Worm (Caenorhabditis elegans) whole organism, L4 larva: Measurements from ENCODE around the gene tra-1.

Experiments
- D1046.2 ChIP-seq: fragments of 200-800 bp; sonication (Bioruptor generic); IDR thresholded peaks from 2 replicates; pipeline ENCODE4 v1.3.6; 2022; ENCODE audit warnings: missing genetic modification characterization, missing compliant biosample characterization
- F37D6.2 ChIP-seq: sonication (generic microtip); optimal IDR thresholded peaks from 2 replicates; lab custom pipeline; 2016; ENCODE audit warnings: mild to moderate bottlenecking, missing genetic modification characterization, missing compliant biosample characterization
- Y48G9A.11 ChIP-seq: fragments of 200-800 bp; sonication (Bioruptor generic); IDR thresholded peaks from 2 replicates; pipeline ENCODE4 v1.3.6; 2022; ENCODE audit warnings: missing genetic modification reagents, missing genetic modification characterization, missing compliant biosample characterization
- Y5F2A.4 ChIP-seq: fragments of 200-800 bp; sonication (Bioruptor generic); optimal IDR thresholded peaks from 2 replicates; lab custom pipeline; 2018; ENCODE audit warnings: mild to moderate bottlenecking, missing genetic modification characterization, missing compliant biosample characterization
- aha-1 ChIP-seq: fragments of 150-350 bp; peaks from one replicate; lab custom pipeline; 2014; ENCODE audit warnings: missing biosample characterization, missing genetic modification characterization
- ama-1 ChIP-seq: fragments of 150-350 bp; optimal IDR thresholded peaks from 2 replicates; lab custom pipeline; 2014; ENCODE audit warnings: inconsistent platforms, mixed read lengths
- arid-1 ChIP-seq: fragments of 200-800 bp; sonication (Bioruptor generic); conservative IDR thresholded peaks from 2 replicates; pipeline ENCODE4 v1.3.6; 2022; ENCODE audit warnings: missing genetic modification reagents, missing genetic modification characterization, missing compliant biosample characterization
- attf-4 ChIP-seq: sonication (generic microtip); optimal IDR thresholded peaks from 3 replicates; lab custom pipeline; 2017; ENCODE audit warnings: missing biosample characterization, missing genetic modification characterization
- ceh-28 ChIP-seq: fragments of 150-350 bp; optimal IDR thresholded peaks from 2 replicates; lab custom pipeline; 2014; ENCODE audit warnings: missing biosample characterization, missing genetic modification reagents, missing genetic modification characterization
- ctbp-1 ChIP-seq: fragments of 200-800 bp; sonication (Bioruptor generic); IDR thresholded peaks from 2 replicates; pipeline ENCODE4 v1.3.6; 2022; ENCODE audit warnings: missing genetic modification reagents, missing genetic modification characterization, missing compliant biosample characterization
- daf-12 ChIP-seq: fragments of 150-350 bp; optimal IDR thresholded peaks from 2 replicates; lab custom pipeline; 2014; ENCODE audit warnings: missing biosample characterization, missing genetic modification reagents, missing genetic modification characterization
- daf-19 ChIP-seq: fragments of 200-800 bp; sonication (Bioruptor generic); conservative IDR thresholded peaks from 2 replicates; pipeline ENCODE4 v1.3.6; 2022; ENCODE audit warnings: missing genetic modification characterization, missing compliant biosample characterization
- dmd-6 ChIP-seq: fragments of 200-800 bp; sonication (Bioruptor generic); IDR thresholded peaks from 2 replicates; pipeline ENCODE4 v1.3.6; 2022; ENCODE audit warnings: missing genetic modification reagents, missing genetic modification characterization, missing compliant biosample characterization
- dmd-9 ChIP-seq: fragments of 200-800 bp; sonication (Bioruptor generic); IDR thresholded peaks from 2 replicates; pipeline ENCODE4 v1.3.6; 2022; ENCODE audit warnings: missing genetic modification reagents, missing genetic modification characterization, missing compliant biosample characterization
- duxl-1 ChIP-seq: sonication (generic microtip); optimal IDR thresholded peaks from 2 replicates; lab custom pipeline; 2016; ENCODE audit warnings: mild to moderate bottlenecking, missing genetic modification characterization, moderate library complexity, missing compliant biosample characterization; ENCODE audit not compliant: poor library complexity
- dve-1 ChIP-seq: sonication (generic microtip); optimal IDR thresholded peaks from 2 replicates; lab custom pipeline; 2017; ENCODE audit warnings: antibody characterized with exemption, mild to moderate bottlenecking, missing genetic modification characterization, missing compliant biosample characterization; ENCODE audit not compliant: insufficient read depth
- hif-1 ChIP-seq, 2 experiments: sonication (generic microtip); optimal IDR thresholded peaks; 2 replicates each; lab custom pipeline; 2016 to 2017; ENCODE audit warnings: missing compliant biosample characterization in 2 of 2, missing genetic modification characterization in 2 of 2, missing genetic modification reagents in 2 of 2, missing genotype in 2 of 2, mild to moderate bottlenecking in 1 of 2
- hlh-30 ChIP-seq: sonication (generic microtip); optimal IDR thresholded peaks from 2 replicates; lab custom pipeline; 2017; ENCODE audit warnings: antibody characterized with exemption, mild to moderate bottlenecking, missing genetic modification characterization, missing compliant biosample characterization; ENCODE audit not compliant: insufficient read depth
- hmg-1.1 ChIP-seq: fragments of 200-800 bp; sonication (Bioruptor generic); IDR thresholded peaks from 2 replicates; pipeline ENCODE4 v1.3.6; 2022; ENCODE audit warnings: missing genetic modification reagents, missing genetic modification characterization, missing compliant biosample characterization
- jun-1 ChIP-seq: fragments of 150-350 bp; optimal IDR thresholded peaks from 2 replicates; lab custom pipeline; 2014; ENCODE audit warnings: missing biosample characterization, missing genetic modification reagents, missing genetic modification characterization
- lim-7 ChIP-seq: fragments of 200-800 bp; sonication (Bioruptor generic); IDR thresholded peaks from 2 replicates; pipeline ENCODE4 v1.3.6; 2022; ENCODE audit warnings: missing genetic modification characterization, missing compliant biosample characterization
- lin-13 ChIP-seq: fragments of 150-350 bp; optimal IDR thresholded peaks from 2 replicates; lab custom pipeline; 2014; ENCODE audit warnings: missing biosample characterization, missing genetic modification reagents, missing genetic modification characterization
- lin-15B ChIP-seq: fragments of 150-350 bp; sonication (generic microtip); optimal IDR thresholded peaks from 3 replicates; lab custom pipeline; 2014; ENCODE audit warnings: missing biosample characterization, missing genetic modification characterization
- lin-29 ChIP-seq: fragments of 200-800 bp; sonication (Bioruptor generic); IDR thresholded peaks from 2 replicates; pipeline ENCODE4 v1.3.6; 2022; ENCODE audit warnings: missing genetic modification reagents, missing genetic modification characterization, missing compliant biosample characterization
- lin-38 ChIP-seq: fragments of 200-800 bp; sonication (Bioruptor generic); IDR thresholded peaks from 2 replicates; pipeline ENCODE4 v1.3.6; 2022; ENCODE audit warnings: missing genetic modification reagents, missing genetic modification characterization, missing compliant biosample characterization
- lsy-2 ChIP-seq, 2 experiments: fragments of 150-350 bp in 1 of 2; sonication (generic microtip) in 1 of 2; optimal IDR thresholded peaks; 2 replicates each; lab custom pipeline; 2014 to 2017; ENCODE audit warnings: missing biosample characterization in 2 of 2, missing genetic modification characterization in 2 of 2
- madf-9 ChIP-seq: fragments of 200-800 bp; sonication (Bioruptor generic); conservative IDR thresholded peaks from 2 replicates; pipeline ENCODE4 v1.3.6; 2022; ENCODE audit warnings: missing genetic modification reagents, missing genetic modification characterization, missing compliant biosample characterization
- mdt-29 ChIP-seq: fragments of 200-800 bp; sonication (Bioruptor generic); IDR thresholded peaks from 2 replicates; pipeline ENCODE4 v1.3.6; 2022; ENCODE audit warnings: missing genetic modification reagents, missing genetic modification characterization, missing compliant biosample characterization
- mes-2 ChIP-seq: sonication (generic microtip); optimal IDR thresholded peaks from 2 replicates; lab custom pipeline; 2016; ENCODE audit warnings: missing genotype, mild to moderate bottlenecking, missing genetic modification characterization, missing compliant biosample characterization; ENCODE audit not compliant: poor library complexity, severe bottlenecking
- nhr-102 ChIP-seq: sonication (generic microtip); optimal IDR thresholded peaks from 2 replicates; lab custom pipeline; 2016; ENCODE audit warnings: mild to moderate bottlenecking, missing genetic modification characterization, moderate library complexity, missing compliant biosample characterization
- nhr-11 ChIP-seq: fragments of 150-350 bp; optimal IDR thresholded peaks from 2 replicates; lab custom pipeline; 2014; ENCODE audit warnings: missing biosample characterization, missing genetic modification characterization
- nhr-41 ChIP-seq: fragments of 200-800 bp; sonication (Bioruptor generic); IDR thresholded peaks from 2 replicates; pipeline ENCODE4 v1.3.6; 2022; ENCODE audit warnings: missing genetic modification reagents, missing genetic modification characterization, missing compliant biosample characterization
- pha-4 ChIP-seq, 2 experiments: fragments of 150-350 bp in 1 of 2; fragments of 200-800 bp in 1 of 2; sonication (Bioruptor generic) in 1 of 2; IDR thresholded peaks in 1 of 2; optimal IDR thresholded peaks in 1 of 2; 2 replicates each; pipeline versions ENCODE4 v1.3.6 to Lab custom; 2014 to 2022; ENCODE audit warnings: missing genetic modification characterization in 2 of 2, missing genetic modification reagents in 2 of 2, missing biosample characterization in 1 of 2, missing compliant biosample characterization in 1 of 2
- rbr-2 ChIP-seq: sonication (generic microtip); optimal IDR thresholded peaks from 2 replicates; lab custom pipeline; 2016; ENCODE audit warnings: missing genotype, missing genetic modification characterization, missing compliant biosample characterization
- saeg-2 ChIP-seq: fragments of 200-800 bp; sonication (Bioruptor generic); IDR thresholded peaks from 2 replicates; pipeline ENCODE4 v1.3.6; 2022; ENCODE audit warnings: missing genetic modification reagents, missing genetic modification characterization, missing compliant biosample characterization
- set-16 ChIP-seq: fragments of 200-800 bp; sonication (Bioruptor generic); IDR thresholded peaks from 2 replicates; pipeline ENCODE4 v1.3.6; 2022; ENCODE audit warnings: missing genetic modification reagents, missing genetic modification characterization, missing compliant biosample characterization
- tra-1 ChIP-seq: fragments of 200-800 bp; sonication (Bioruptor generic); IDR thresholded peaks from 2 replicates; pipeline ENCODE4 v1.3.6; 2022; ENCODE audit warnings: missing genetic modification reagents, missing genetic modification characterization, missing compliant biosample characterization
- ztf-7 ChIP-seq: fragments of 150-350 bp; optimal IDR thresholded peaks from 2 replicates; lab custom pipeline; 2014; ENCODE audit warnings: missing biosample characterization, missing genetic modification characterization

Gene tra-1

ce11 chrIII:11175642-11176217, 19.3 kb downstream of the tra-1 start (continued):
- TF ChIP-seq madf-9 (GFP tag; lab: Robert Waterston, UW) (no peak), arid-1 (GFP tag; lab: Robert Waterston, UW) (no peak), hif-1 (tag; optimal IDR thresholded peaks at IDR 0.05; lab: Kevin White, UChicago) (no peak)
- TF ChIP-seq, all 104 proteins: peak for 8

ce11 chrIII:11172232-11172713, 22.7 kb downstream of the tra-1 start:
- TF ChIP-seq dve-1 (tag; lab: Kevin White, UChicago) (no peak), ceh-28 (peak; percentile 75)
- TF ChIP-seq, all 104 proteins: peak for 1

ce11 chrIII:11170509-11170908, 24.5 kb downstream of the tra-1 start:
- TF ChIP-seq nhr-102 (tag; lab: Kevin White, UChicago) = peak; percentile 11
- TF ChIP-seq duxl-1 (tag; lab: Kevin White, UChicago) = no peak
- peak; percentile 4 for TF ChIP-seq aha-1 (tag; lab: Kevin White, UChicago)
- no peak for TF ChIP-seq hlh-30 (tag; lab: Kevin White, UChicago)
- no peak for TF ChIP-seq mdt-29
- TF ChIP-seq dmd-6 (GFP tag; lab: Robert Waterston, UW) = 0 out of 2 replicates have a peak, but pooled peaks have one; percentile 11
- TF ChIP-seq hif-1 (tag; optimal IDR thresholded peaks at IDR 0.05; lab: Kevin White, UChicago) = no peak
- TF ChIP-seq mes-2 (tag; lab: Kevin White, UChicago) = no peak
- TF ChIP-seq lsy-2 (tag; optimal IDR thresholded peaks at IDR 0.05; lab: Kevin White, UChicago) = no peak
- TF ChIP-seq tra-1 = peak; percentile 13; the same call in 1 of the 2 replicates
- TF ChIP-seq F37D6.2 = no peak
- TF ChIP-seq nhr-11 = no peak
- no peak for TF ChIP-seq jun-1 (tag; lab: Kevin White, UChicago)
- TF ChIP-seq ama-1 (lab: Kevin White, UChicago) = no peak
- no peak for TF ChIP-seq rbr-2
- no peak for TF ChIP-seq hmg-1.1 (GFP tag; lab: Robert Waterston, UW)
- no peak for TF ChIP-seq daf-12 (tag; lab: Kevin White, UChicago)
- no peak for TF ChIP-seq Y48G9A.11
- TF ChIP-seq pha-4 (GFP tag; IDR thresholded peaks at IDR 0.05; lab: Robert Waterston, UW) = no peak
- no peak for TF ChIP-seq pha-4 (tag; optimal IDR thresholded peaks at IDR 0.05; lab: Kevin White, UChicago)

- TF ChIP-seq D1046.2 (GFP tag; lab: Robert Waterston, UW) (0 out of 2 replicates have a peak, but pooled peaks have one; percentile 35), dmd-9 (GFP tag; lab: Robert Waterston, UW) (no peak), set-16 (GFP tag; lab: Robert Waterston, UW) (peak; percentile 88)
Observed at ce11 chrIII:11169680-11170079, 25.3 kb downstream of the tra-1 start.

- 0 out of 2 replicates have a peak, but pooled peaks have one; percentile 21 for TF ChIP-seq lin-38 (GFP tag; lab: Robert Waterston, UW)
Observed at ce11 chrIII:11160559-11160958, 34.4 kb downstream of the tra-1 start.

DNA sequence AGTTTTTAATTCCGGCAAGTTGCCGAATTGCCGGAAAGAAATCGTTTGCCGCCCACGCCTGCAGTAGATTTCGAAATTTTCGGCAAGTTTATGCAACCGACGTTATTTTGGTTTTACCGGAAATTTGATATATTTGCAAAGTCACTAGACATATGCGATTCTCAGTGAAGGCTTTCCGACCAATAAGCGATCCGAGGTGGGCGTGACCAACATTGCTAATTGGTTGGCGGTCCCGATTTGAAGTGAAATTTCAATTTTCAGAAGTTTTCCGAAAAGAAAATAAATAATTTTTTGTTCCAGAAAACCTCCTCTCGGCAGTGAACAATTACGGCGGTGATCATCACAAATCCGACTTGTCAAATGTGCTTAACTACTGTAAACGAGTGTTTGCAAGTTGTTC, 37.1 kb downstream of the tra-1 start:
- no peak for TF ChIP-seq lin-29
- TF ChIP-seq lin-13 (GFP tag; lab: Kevin White, UChicago) = no peak
- TF ChIP-seq hlh-30 (tag; lab: Kevin White, UChicago) = no peak
- TF ChIP-seq duxl-1 (tag; lab: Kevin White, UChicago) = no peak
- no peak for TF ChIP-seq daf-19 (GFP tag; lab: Robert Waterston, UW)
- TF ChIP-seq attf-4 (tag; lab: Kevin White, UChicago) = no peak
- TF ChIP-seq nhr-41 (GFP tag; lab: Robert Waterston, UW) = no peak
- no peak for TF ChIP-seq ctbp-1 (GFP tag; lab: Robert Waterston, UW)
- TF ChIP-seq saeg-2 (GFP tag; lab: Robert Waterston, UW) = no peak
- no peak for TF ChIP-seq Y5F2A.4 (GFP tag; lab: Kevin White, UChicago)
- no peak for TF ChIP-seq lim-7 (GFP tag; lab: Robert Waterston, UW)
- no peak for TF ChIP-seq dmd-9 (GFP tag; lab: Robert Waterston, UW)
- TF ChIP-seq lin-15B = no peak
- TF ChIP-seq ztf-7 (tag; lab: Kevin White, UChicago) = no peak
